Worm (Caenorhabditis elegans) whole organism, young adult: Measurements from ENCODE around the gene tin-9.1.

Experiments used
- B0261.1 ChIP-seq: sonication (generic microtip); optimal IDR thresholded peaks from 2 replicates; lab custom pipeline; 2016; ENCODE audit warnings: mild to moderate bottlenecking, missing genetic modification characterization, moderate library complexity, missing compliant biosample characterization
- B0336.3 ChIP-seq: fragments of 200-800 bp; sonication (Bioruptor generic); IDR thresholded peaks from 2 replicates; pipeline ENCODE4 v1.3.6; 2022; ENCODE audit warnings: missing genetic modification characterization, missing compliant biosample characterization
- F49E8.2 ChIP-seq: sonication (generic microtip); optimal IDR thresholded peaks from 3 replicates; lab custom pipeline; 2017; ENCODE audit warnings: missing genetic modification characterization, mild to moderate bottlenecking, missing compliant biosample characterization, antibody characterized with exemption, moderate library complexity; ENCODE audit not compliant: insufficient read depth
- K12H6.12 ChIP-seq: fragments of 200-800 bp; sonication (Bioruptor generic); optimal IDR thresholded peaks from 2 replicates; lab custom pipeline; 2018; ENCODE audit warnings: mild to moderate bottlenecking, missing genetic modification characterization, missing compliant biosample characterization
- T07F8.4 ChIP-seq: sonication (generic microtip); optimal IDR thresholded peaks from 2 replicates; lab custom pipeline; 2016; ENCODE audit warnings: mild to moderate bottlenecking, missing genetic modification characterization, moderate library complexity, missing compliant biosample characterization
- Y67H2A.10 ChIP-seq: fragments of 200-800 bp; sonication (Bioruptor generic); conservative IDR thresholded peaks from 2 replicates; pipeline ENCODE4 v1.3.6; 2022; ENCODE audit warnings: missing genetic modification reagents, missing genetic modification characterization, missing compliant biosample characterization
- Y79H2A.3 ChIP-seq: fragments of 200-800 bp; sonication (Bioruptor generic); conservative IDR thresholded peaks from 2 replicates; pipeline ENCODE4 v1.3.6; 2022; ENCODE audit warnings: missing genetic modification reagents, missing genetic modification characterization, missing compliant biosample characterization
- ama-1 ChIP-seq, 3 experiments: fragments of 150-350 bp in 1 of 3; sonication (generic microtip) in 2 of 3; optimal IDR thresholded peaks; 2 replicates each; lab custom pipeline; 2014 to 2018; ENCODE audit warnings: missing biosample characterization in 2 of 3, missing genetic modification characterization in 2 of 3, missing genetic modification reagents in 2 of 3
- atf-7 ChIP-seq: sonication (generic microtip); optimal IDR thresholded peaks from 2 replicates; lab custom pipeline; 2017; ENCODE audit warnings: mild to moderate bottlenecking, missing genetic modification characterization, missing compliant biosample characterization
- bed-1 ChIP-seq: fragments of 200-800 bp; sonication (Bioruptor generic); IDR thresholded peaks from 2 replicates; pipeline ENCODE4 v1.3.6; 2022; ENCODE audit warnings: missing genetic modification reagents, missing genetic modification characterization, missing compliant biosample characterization
- ceh-40 ChIP-seq: fragments of 200-800 bp; sonication (Bioruptor generic); IDR thresholded peaks from 2 replicates; pipeline ENCODE4 v1.3.6; 2022; ENCODE audit warnings: missing genetic modification characterization, missing compliant biosample characterization
- ceh-58 ChIP-seq: fragments of 200-800 bp; sonication (Bioruptor generic); IDR thresholded peaks from 2 replicates; pipeline ENCODE4 v1.3.6; 2022; ENCODE audit warnings: missing genetic modification characterization, missing compliant biosample characterization
- dpff-1 ChIP-seq: sonication (generic microtip); optimal IDR thresholded peaks from 2 replicates; lab custom pipeline; 2017; ENCODE audit warnings: mild to moderate bottlenecking, missing genetic modification characterization, missing compliant biosample characterization
- egl-44 ChIP-seq: fragments of 200-800 bp; sonication (Bioruptor generic); IDR thresholded peaks from 2 replicates; pipeline ENCODE4 v1.3.6; 2022; ENCODE audit warnings: missing genetic modification reagents, missing genetic modification characterization, missing compliant biosample characterization
- fkh-3 ChIP-seq: sonication (generic microtip); optimal IDR thresholded peaks from 2 replicates; lab custom pipeline; 2016; ENCODE audit warnings: mild to moderate bottlenecking, missing genetic modification characterization, missing compliant biosample characterization
- hrde-1 ChIP-seq: sonication (generic microtip); optimal IDR thresholded peaks from 2 replicates; lab custom pipeline; 2016; ENCODE audit warnings: missing genetic modification characterization, mild to moderate bottlenecking, missing compliant biosample characterization, moderate library complexity, missing genotype, missing genetic modification reagents, borderline replicate concordance
- lag-1 ChIP-seq: fragments of 200-800 bp; sonication (Bioruptor generic); IDR thresholded peaks from 2 replicates; pipeline ENCODE4 v1.3.6; 2022; ENCODE audit warnings: missing genetic modification reagents, missing genetic modification characterization, missing compliant biosample characterization
- let-607 ChIP-seq, 2 experiments: fragments of 200-800 bp in 1 of 2; sonication (Bioruptor generic) in 1 of 2; sonication (generic microtip) in 1 of 2; optimal IDR thresholded peaks; 2 replicates each; lab custom pipeline; 2016 to 2018; ENCODE audit warnings: mild to moderate bottlenecking in 2 of 2, missing compliant biosample characterization in 2 of 2, missing genetic modification characterization in 2 of 2, moderate library complexity in 2 of 2, missing genotype in 1 of 2
- lsy-27 ChIP-seq: sonication (generic microtip); optimal IDR thresholded peaks from 2 replicates; lab custom pipeline; 2017; ENCODE audit warnings: missing genetic modification characterization, mild to moderate bottlenecking, missing compliant biosample characterization, antibody characterized with exemption, missing genotype, borderline replicate concordance; ENCODE audit not compliant: insufficient read depth
- madf-8 ChIP-seq: fragments of 200-800 bp; sonication (Bioruptor generic); conservative IDR thresholded peaks from 2 replicates; pipeline ENCODE4 v1.3.6; 2022; ENCODE audit warnings: missing genetic modification reagents, missing genetic modification characterization, missing compliant biosample characterization
- mes-4 ChIP-seq: sonication (generic microtip); optimal IDR thresholded peaks from 2 replicates; lab custom pipeline; 2016; ENCODE audit warnings: missing genotype, missing genetic modification characterization, missing compliant biosample characterization
- nfya-1 ChIP-seq: sonication (generic microtip); optimal IDR thresholded peaks from 2 replicates; lab custom pipeline; 2017; ENCODE audit warnings: antibody characterized with exemption, missing compliant biosample characterization, missing genetic modification characterization, borderline replicate concordance; ENCODE audit not compliant: insufficient read depth
- nfya-2 ChIP-seq: fragments of 200-800 bp; sonication (Bioruptor generic); IDR thresholded peaks from 2 replicates; pipeline ENCODE4 v1.3.6; 2022; ENCODE audit warnings: missing genetic modification reagents, missing genetic modification characterization, missing compliant biosample characterization
- nfyb-1 ChIP-seq: fragments of 200-800 bp; sonication (Bioruptor generic); IDR thresholded peaks from 2 replicates; pipeline ENCODE4 v1.3.6; 2022; ENCODE audit warnings: missing genetic modification reagents, missing genetic modification characterization, missing compliant biosample characterization
- nhr-120 ChIP-seq: fragments of 200-800 bp; sonication (Bioruptor generic); IDR thresholded peaks from 2 replicates; pipeline ENCODE4 v1.3.6; 2022; ENCODE audit warnings: missing genetic modification characterization, missing compliant biosample characterization
- nhr-179 ChIP-seq: sonication (generic microtip); optimal IDR thresholded peaks from 2 replicates; lab custom pipeline; 2016; ENCODE audit warnings: mild to moderate bottlenecking, missing genetic modification characterization, missing compliant biosample characterization
- nhr-90 ChIP-seq: sonication (generic microtip); optimal IDR thresholded peaks from 2 replicates; lab custom pipeline; 2016; ENCODE audit warnings: missing genotype, mild to moderate bottlenecking, missing genetic modification characterization, missing compliant biosample characterization
- snpc-1.3 ChIP-seq: sonication (generic microtip); optimal IDR thresholded peaks from 2 replicates; lab custom pipeline; 2017; ENCODE audit warnings: missing genetic modification characterization, mild to moderate bottlenecking, missing compliant biosample characterization, antibody characterized with exemption, moderate library complexity, missing genotype, missing genetic modification reagents; ENCODE audit not compliant: insufficient read depth
- snpc-3.4 ChIP-seq: sonication (generic microtip); optimal IDR thresholded peaks from 2 replicates; lab custom pipeline; 2017; ENCODE audit warnings: missing genetic modification characterization, mild to moderate bottlenecking, missing compliant biosample characterization, antibody characterized with exemption, moderate library complexity, missing genotype, missing genetic modification reagents
- tlf-1 ChIP-seq: fragments of 200-800 bp; sonication (Bioruptor generic); optimal IDR thresholded peaks from 2 replicates; lab custom pipeline; 2018; ENCODE audit warnings: mild to moderate bottlenecking, missing genetic modification characterization, missing compliant biosample characterization
- unc-62 ChIP-seq: fragments of 150-350 bp; optimal IDR thresholded peaks from 2 replicates; lab custom pipeline; 2014; ENCODE audit warnings: missing biosample characterization, missing genetic modification reagents, missing genetic modification characterization
- xnd-1 ChIP-seq: sonication (generic microtip); optimal IDR thresholded peaks from 2 replicates; lab custom pipeline; 2016; ENCODE audit warnings: missing genotype, missing genetic modification reagents, missing genetic modification characterization, missing compliant biosample characterization
- ztf-26 ChIP-seq: sonication (generic microtip); optimal IDR thresholded peaks from 2 replicates; lab custom pipeline; 2017; ENCODE audit warnings: missing genetic modification characterization, missing compliant biosample characterization

Gene tin-9.1

ce11 chrIV:7065022-7065421 is 20.6 kb upstream of the tin-9.1 start, which contains the start of gene Y43B11AL.1:
Gene Y43B11AL.1, plus strand, starts transcription at chrIV:7065322.
- TF ChIP-seq ceh-40: no peak
- TF ChIP-seq K12H6.12 (tag; lab: Kevin White, UChicago): no peak
- TF ChIP-seq lag-1 (GFP tag; lab: Robert Waterston, UW): no peak
- TF ChIP-seq dpff-1 (tag; lab: Kevin White, UChicago): no peak
- no peak for TF ChIP-seq nhr-90 (tag; lab: Kevin White, UChicago)
- TF ChIP-seq let-607 (tag; optimal IDR thresholded peaks at IDR 0.05; lab: Kevin White, UChicago): no peak
- no peak for TF ChIP-seq mes-4 (tag; lab: Kevin White, UChicago)
- TF ChIP-seq Y67H2A.10: no peak
- TF ChIP-seq madf-8 (GFP tag; lab: Robert Waterston, UW): no peak
- TF ChIP-seq nhr-179 (tag; lab: Kevin White, UChicago): no peak
- TF ChIP-seq atf-7 (tag; lab: Kevin White, UChicago): no peak
- TF ChIP-seq F49E8.2: no peak
- TF ChIP-seq nfya-1 (tag; lab: Kevin White, UChicago): no peak
- no peak for TF ChIP-seq ceh-58 (GFP tag; lab: Robert Waterston, UW)
- no peak for TF ChIP-seq unc-62 (GFP tag; lab: Kevin White, UChicago)
- TF ChIP-seq nfya-2 (GFP tag; lab: Robert Waterston, UW): no peak
- TF ChIP-seq xnd-1: no peak
- TF ChIP-seq nfyb-1 (GFP tag; lab: Robert Waterston, UW): no peak
- no peak for TF ChIP-seq nhr-120 (GFP tag; lab: Robert Waterston, UW)
- TF ChIP-seq fkh-3 (tag; lab: Kevin White, UChicago): no peak

- TF ChIP-seq ceh-58 (GFP tag; lab: Robert Waterston, UW) (no peak), ama-1 (optimal IDR thresholded peaks at IDR 0.05; lab: Kevin White, UChicago) (no peak), ama-1 (GFP tag; optimal IDR thresholded peaks at IDR 0.05; lab: Kevin White, UChicago) (no peak), bed-1 (GFP tag; lab: Robert Waterston, UW) (no peak), lsy-27 (tag; lab: Kevin White, UChicago) (no peak), B0336.3 (no peak), F49E8.2 (no peak), B0261.1 (tag; lab: Kevin White, UChicago) (no peak), snpc-1.3 (tag; lab: Kevin White, UChicago) (no peak), tlf-1 (GFP tag; lab: Kevin White, UChicago) (no peak)
Observed at ce11 chrIV:7062697-7063096, 18.3 kb upstream of the tin-9.1 start.

ce11 chrIV:7057677-7058076 is 13.3 kb upstream of the tin-9.1 start, which contains the start of gene srx-50:
Gene srx-50, plus strand, starts transcription at chrIV:7057977.
- TF ChIP-seq ztf-26 (tag; lab: Kevin White, UChicago) (no peak), nhr-90 (tag; lab: Kevin White, UChicago) (no peak), egl-44 (GFP tag; lab: Robert Waterston, UW) (no peak), snpc-1.3 (tag; lab: Kevin White, UChicago) (no peak), xnd-1 (no peak), Y79H2A.3 (GFP tag; lab: Robert Waterston, UW) (no peak), B0336.3 (no peak), snpc-3.4 (tag; lab: Kevin White, UChicago) (no peak), let-607 (tag; optimal IDR thresholded peaks at IDR 0.05; lab: Kevin White, UChicago) (no peak), hrde-1 (tag; lab: Kevin White, UChicago) (no peak), T07F8.4 (tag; lab: Kevin White, UChicago) (no peak)
